Worm (Caenorhabditis elegans): Measurements from ENCODE around the gene Y54G9A.9.

Y54G9A.9 gene

DNA sequence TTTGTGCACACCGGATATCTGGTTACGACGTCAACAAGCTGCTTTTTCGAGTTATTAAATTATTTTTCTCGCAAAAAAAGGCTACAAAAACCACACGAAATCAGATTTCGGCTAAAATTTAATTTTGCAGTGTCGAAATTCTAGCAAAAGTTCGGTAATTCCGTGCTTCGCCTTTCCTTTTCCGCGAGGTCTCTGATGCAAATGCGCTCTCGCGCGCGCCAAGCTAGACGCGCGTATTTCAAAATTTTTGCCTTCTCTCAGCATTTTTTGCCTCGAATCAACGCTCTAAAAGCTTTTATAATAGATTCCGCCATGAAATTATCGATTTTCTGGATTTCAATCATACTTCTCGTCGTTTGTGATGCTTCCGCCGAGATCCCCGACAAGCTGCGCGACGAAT lies 6.8 kb upstream of the Y54G9A.9 start, which contains the start of gene Y54G9A.5:
TSS of gene Y54G9A.5 (plus strand) at position 245 of the 400 bp plus-strand sequence.
- TF ChIP-seq C08G9.2 (tag; optimal IDR thresholded peaks at IDR 0.05) (peak; percentile 14), pros-1 (tag; optimal IDR thresholded peaks at IDR 0.05) (no peak), ceh-31 (tag; optimal IDR thresholded peaks at IDR 0.05) (peak; percentile 12), fax-1 (tag; optimal IDR thresholded peaks at IDR 0.05) (no peak)

DNA sequence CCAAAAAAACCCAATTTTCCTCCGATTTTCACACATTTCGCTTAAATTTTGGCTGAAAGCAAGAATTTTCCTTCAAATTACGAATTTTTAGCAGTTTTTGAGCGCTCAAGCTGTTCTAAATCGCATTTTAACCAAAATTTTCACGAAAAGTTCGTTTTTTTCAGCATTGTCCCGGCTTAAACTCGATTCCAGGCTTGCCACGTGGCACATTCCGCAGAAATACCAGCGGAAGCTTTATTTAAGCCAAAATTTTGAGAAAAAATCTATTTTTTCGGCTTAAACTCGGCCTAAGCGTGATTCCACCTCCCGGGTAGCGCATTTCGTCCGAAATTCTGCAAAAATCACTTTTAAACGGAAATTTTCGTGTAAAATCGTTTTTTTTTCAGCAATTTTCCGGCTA lies 5.8 kb upstream of the Y54G9A.9 start:
- no peak for TF ChIP-seq madf-2 (tag; optimal IDR thresholded peaks at IDR 0.05)
- TF ChIP-seq pros-1 (tag; optimal IDR thresholded peaks at IDR 0.05): no peak
- no peak for TF ChIP-seq elt-4 (tag; optimal IDR thresholded peaks at IDR 0.05)
- no peak for TF ChIP-seq ceh-9 (tag; optimal IDR thresholded peaks at IDR 0.05)
- no peak for TF ChIP-seq ztf-16 (tag; optimal IDR thresholded peaks at IDR 0.05)
- TF ChIP-seq rnt-1 (tag; optimal IDR thresholded peaks at IDR 0.05): no peak
- no peak for TF ChIP-seq lim-6 (tag; optimal IDR thresholded peaks at IDR 0.05)
- TF ChIP-seq Y22D7AL.16 (tag; optimal IDR thresholded peaks at IDR 0.05): no peak
- TF ChIP-seq nhr-232 (tag; optimal IDR thresholded peaks at IDR 0.05): no peak
- no peak for TF ChIP-seq dmd-4 (tag; optimal IDR thresholded peaks at IDR 0.05; ENCODE audit: borderline replicate concordance)
- no peak for TF ChIP-seq ceh-24 (tag; optimal IDR thresholded peaks at IDR 0.05)
- TF ChIP-seq T23F11.4 (GFP tag; optimal IDR thresholded peaks at IDR 0.05): no peak
- no peak for TF ChIP-seq ama-1 (optimal IDR thresholded peaks at IDR 0.05)
- no peak for TF ChIP-seq ceh-2 (tag; optimal IDR thresholded peaks at IDR 0.05)
- TF ChIP-seq nfya-1 (tag; optimal IDR thresholded peaks at IDR 0.05): no peak
- no peak for TF ChIP-seq ceh-45 (GFP tag; IDR thresholded peaks at IDR 0.05)
- TF ChIP-seq pax-1 (tag; optimal IDR thresholded peaks at IDR 0.05): no peak
- TF ChIP-seq ceh-19 (GFP tag; optimal IDR thresholded peaks at IDR 0.05): no peak
- TF ChIP-seq zip-5 (tag; optimal IDR thresholded peaks at IDR 0.05): no peak
- TF ChIP-seq K02D7.2 (tag; optimal IDR thresholded peaks at IDR 0.05): no peak

DNA sequence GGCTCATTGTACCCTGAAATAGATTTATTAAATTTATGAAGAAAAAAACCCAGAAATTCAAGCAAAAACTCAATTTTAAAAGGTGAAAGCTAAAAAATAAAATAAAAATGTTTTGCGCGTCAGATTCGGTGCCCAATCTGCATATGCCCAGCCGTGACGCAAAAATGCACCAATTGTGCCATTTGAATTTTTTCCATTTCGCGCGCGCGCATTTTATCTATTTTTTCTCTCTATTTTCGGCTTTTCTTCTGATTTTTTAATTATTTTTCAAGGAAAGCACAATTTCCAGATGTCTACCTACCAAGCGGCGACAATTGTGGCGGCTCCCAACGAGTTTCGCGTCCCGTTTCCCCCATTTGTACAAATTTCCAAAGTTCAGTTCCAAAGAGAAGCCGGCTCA lies 3.7 kb upstream of the Y54G9A.9 start, which contains the start of the genes Y54G9A.7 and bub-3:
TSS of gene Y54G9A.7 (minus strand) at position 7 of the 400 bp plus-strand sequence.
TSS of gene bub-3 (plus strand) at position 270 of the 400 bp plus-strand sequence.
- no peak for TF ChIP-seq rnt-1 (tag; optimal IDR thresholded peaks at IDR 0.05)
- no peak for TF ChIP-seq ceh-2 (tag; optimal IDR thresholded peaks at IDR 0.05)
- TF ChIP-seq F13H6.1 (tag; optimal IDR thresholded peaks at IDR 0.05): no peak
- peak; percentile 23 for TF ChIP-seq unc-42 (tag; optimal IDR thresholded peaks at IDR 0.05)

DNA sequence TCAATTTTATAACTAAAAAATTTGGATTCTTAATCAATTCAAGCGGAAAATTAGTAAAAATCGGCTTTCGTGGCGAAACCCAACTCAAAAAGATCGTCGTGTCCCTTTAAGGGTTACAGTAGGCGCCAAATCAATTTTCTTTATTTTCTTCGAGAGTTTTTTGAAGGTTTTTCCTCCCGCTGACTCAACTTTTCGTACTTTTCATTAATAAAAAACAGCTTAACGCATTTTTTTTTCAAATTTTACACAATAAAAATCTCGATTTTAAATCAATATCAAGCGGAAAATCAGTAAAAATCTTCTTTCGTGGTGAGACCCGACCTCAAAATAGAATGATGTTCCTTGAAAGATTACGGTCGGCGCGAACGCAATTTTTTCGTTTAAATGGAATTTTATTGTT lies 2.6 kb downstream of the Y54G9A.9 start:
- TF ChIP-seq ceh-18 (tag; optimal IDR thresholded peaks at IDR 0.05): no peak

DNA sequence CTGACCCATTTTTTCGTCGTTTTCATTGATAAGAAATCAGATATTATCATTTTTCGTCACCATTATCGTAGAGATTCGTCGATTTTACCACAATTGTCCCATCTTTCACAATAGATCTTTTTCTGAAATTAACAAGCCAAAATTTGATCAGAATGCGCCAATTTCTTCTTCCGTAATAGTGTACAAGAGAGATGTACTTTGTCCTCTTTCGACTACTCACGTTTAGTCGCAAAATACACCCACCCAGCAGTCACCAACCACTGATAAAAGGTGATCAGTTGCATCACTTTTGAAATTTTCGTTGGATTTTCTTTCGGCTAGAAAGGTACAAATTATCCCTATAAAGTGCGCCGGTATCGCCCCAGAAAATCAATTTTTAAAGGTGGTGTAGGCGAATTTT lies 3.1 kb downstream of the Y54G9A.9 start:
- no peak for TF ChIP-seq sdc-2 (tag; optimal IDR thresholded peaks at IDR 0.05)
- TF ChIP-seq pat-9 (tag; optimal IDR thresholded peaks at IDR 0.05): no peak
- TF ChIP-seq ttx-3 (tag; optimal IDR thresholded peaks at IDR 0.05): no peak
- TF ChIP-seq unc-42 (tag; optimal IDR thresholded peaks at IDR 0.05): no peak
- TF ChIP-seq odd-2 (tag; optimal IDR thresholded peaks at IDR 0.05): no peak
- TF ChIP-seq ceh-34 (tag; optimal IDR thresholded peaks at IDR 0.05): no peak

DNA sequence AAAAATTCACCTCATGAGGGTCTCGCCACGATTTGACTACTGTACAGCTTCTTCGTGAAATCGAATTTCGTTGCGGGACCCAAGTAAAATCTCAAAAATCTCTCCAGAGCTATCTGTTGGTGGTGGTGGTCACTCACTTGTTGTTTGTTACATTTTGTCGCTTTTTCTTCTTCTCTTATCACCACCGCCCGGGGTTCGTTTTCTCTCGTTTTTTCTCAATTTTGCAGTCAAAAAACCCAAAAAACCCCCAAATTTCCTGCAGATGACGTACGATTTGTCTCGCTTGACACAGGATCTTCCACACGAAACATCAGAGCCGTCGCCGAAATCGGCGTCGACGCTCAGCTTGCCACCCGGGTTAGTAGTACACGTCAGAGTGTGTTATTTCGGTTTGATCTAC lies 6.6 kb downstream of the Y54G9A.9 start, which contains the start of gene R06B9.5:
TSS of gene R06B9.5 (plus strand) at position 232 of the 400 bp plus-strand sequence.
- TF ChIP-seq madf-2 (tag; optimal IDR thresholded peaks at IDR 0.05) (peak; percentile 40), hlh-15 (tag; optimal IDR thresholded peaks at IDR 0.05) (no peak)

DNA sequence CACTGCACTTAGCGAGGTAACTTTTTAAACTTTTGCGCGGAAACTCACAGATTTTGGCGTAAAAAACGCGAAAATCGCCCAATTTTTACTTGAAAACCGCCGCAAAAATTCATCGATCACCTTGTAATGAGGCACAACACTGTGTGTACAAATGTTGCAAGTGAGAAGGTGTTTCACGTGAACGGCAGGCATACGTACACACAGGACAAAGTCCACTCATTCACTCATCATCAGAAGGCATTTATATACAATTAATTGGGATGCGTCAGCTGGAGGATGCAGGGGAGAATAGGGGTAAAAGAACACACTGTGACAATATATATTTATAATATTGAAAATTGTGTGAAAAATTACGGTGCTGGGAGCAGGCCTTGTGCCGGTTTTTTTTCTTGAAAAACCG lies 7.4 kb downstream of the Y54G9A.9 start:
- TF ChIP-seq unc-55 (GFP tag; optimal IDR thresholded peaks at IDR 0.05) (peak; percentile 25), elt-2 (tag; optimal IDR thresholded peaks at IDR 0.05) (peak; percentile 2), ahr-1 (tag; optimal IDR thresholded peaks at IDR 0.05) (no peak)

Data from whole organism, late embryonic.